Worm (Caenorhabditis elegans) whole organism, L3 larva: ENCODE data around the gene F53F8.3.

ENCODE experiments used
- R02D3.7 ChIP-seq: fragments of 150-350 bp; optimal IDR thresholded peaks from 2 replicates; lab custom pipeline; 2014; ENCODE audit warnings: missing biosample characterization, missing genetic modification characterization
- ama-1 ChIP-seq: fragments of 150-350 bp; optimal IDR thresholded peaks from 2 replicates; lab custom pipeline; 2018
- elt-3 ChIP-seq, 3 experiments: fragments of 150-350 bp in 1 of 3; sonication (generic microtip) in 2 of 3; optimal IDR thresholded peaks; 2 replicates in 2 of 3; 4 replicates in 1 of 3; lab custom pipeline; 2014 to 2017; ENCODE audit warnings: missing biosample characterization in 3 of 3, missing genetic modification characterization in 3 of 3
- mml-1 ChIP-seq: fragments of 150-350 bp; sonication (generic microtip); optimal IDR thresholded peaks from 3 replicates; lab custom pipeline; 2014; ENCODE audit warnings: missing biosample characterization, missing genetic modification characterization
- nhr-12 ChIP-seq: fragments of 150-350 bp; optimal IDR thresholded peaks from 2 replicates; lab custom pipeline; 2014; ENCODE audit warnings: missing biosample characterization, missing genetic modification characterization
- nhr-23 ChIP-seq: fragments of 150-350 bp; optimal IDR thresholded peaks from 2 replicates; lab custom pipeline; 2014; ENCODE audit warnings: missing biosample characterization, missing genetic modification reagents, missing genetic modification characterization
- nhr-237 ChIP-seq: fragments of 150-350 bp; optimal IDR thresholded peaks from 2 replicates; lab custom pipeline; 2014; ENCODE audit warnings: missing biosample characterization, missing genetic modification characterization
- nhr-28 ChIP-seq: fragments of 150-350 bp; optimal IDR thresholded peaks from 2 replicates; lab custom pipeline; 2014; ENCODE audit warnings: missing biosample characterization, missing genetic modification characterization
- nhr-77 ChIP-seq: fragments of 150-350 bp; optimal IDR thresholded peaks from 2 replicates; lab custom pipeline; 2014; ENCODE audit warnings: missing biosample characterization, missing genetic modification characterization
- sea-2 ChIP-seq: fragments of 150-350 bp; sonication (generic microtip); optimal IDR thresholded peaks from 4 replicates; lab custom pipeline; 2014; ENCODE audit warnings: missing biosample characterization, missing genetic modification reagents, missing genetic modification characterization
- tbx-2 ChIP-seq: sonication (generic microtip); optimal IDR thresholded peaks from 2 replicates; lab custom pipeline; 2016; ENCODE audit warnings: mild to moderate bottlenecking, missing genetic modification characterization, missing compliant biosample characterization
- unc-39 ChIP-seq: sonication (generic microtip); optimal IDR thresholded peaks from 4 replicates; lab custom pipeline; 2017; ENCODE audit warnings: missing biosample characterization, missing genetic modification characterization
- ztf-11 ChIP-seq: fragments of 150-350 bp; optimal IDR thresholded peaks from 2 replicates; lab custom pipeline; 2014; ENCODE audit warnings: missing biosample characterization, missing genetic modification characterization

- no peak for TF ChIP-seq mml-1 (tag; lab: Kevin White, UChicago)
- no peak for TF ChIP-seq nhr-237 (tag; lab: Kevin White, UChicago)
- TF ChIP-seq nhr-77 (tag; lab: Kevin White, UChicago) = no peak
- no peak for TF ChIP-seq unc-39 (tag; lab: Kevin White, UChicago)
- TF ChIP-seq tbx-2 = no peak
- TF ChIP-seq ama-1 (lab: Kevin White, UChicago) = no peak
- TF ChIP-seq sea-2 = no peak
- no peak for TF ChIP-seq ztf-11
- TF ChIP-seq nhr-12 (tag; lab: Kevin White, UChicago) = no peak
- TF ChIP-seq nhr-23 = no peak
- TF ChIP-seq elt-3 (tag; optimal IDR thresholded peaks at IDR 0.05; lab: Kevin White, UChicago) = peak in 1 of 3 experiments; percentile 23
- TF ChIP-seq nhr-28 = no peak
- TF ChIP-seq R02D3.7 (tag; lab: Kevin White, UChicago) = no peak
These were observed 3.6 kb upstream of the F53F8.3 start for ce11 chrV:20692903-20693302.
